Fruit fly (Drosophila melanogaster) whole organism, embryonic: ENCODE measurements around the gene Acp32CD.

Source experiments
- Atf6 ChIP-seq: fragments of 200-800 bp; sonication (Bioruptor generic); IDR thresholded peaks from 2 replicates; pipeline ENCODE4 v1.3.6; 2022; ENCODE audit warnings: missing biosample characterization, missing genetic modification characterization
- Blimp-1 ChIP-seq: fragments of 200-800 bp; sonication (Bioruptor generic); optimal IDR thresholded peaks from 3 replicates; lab custom pipeline; 2018; ENCODE audit warnings: missing biosample characterization, missing genetic modification characterization, mild to moderate bottlenecking, moderate library complexity, missing genetic modification reagents
- BtbVII ChIP-seq: fragments of 200-800 bp; sonication (Bioruptor generic); optimal IDR thresholded peaks from 3 replicates; lab custom pipeline; 2017; ENCODE audit warnings: missing biosample characterization, mild to moderate bottlenecking, missing genetic modification characterization
- CG10274 ChIP-seq: fragments of 200-800 bp; sonication (Bioruptor generic); optimal IDR thresholded peaks from 3 replicates; lab custom pipeline; 2017; ENCODE audit warnings: missing biosample characterization, mild to moderate bottlenecking, missing genetic modification characterization
- CG10543 ChIP-seq: fragments of 200-800 bp; sonication (Bioruptor generic); optimal IDR thresholded peaks from 3 replicates; lab custom pipeline; 2017; ENCODE audit warnings: missing biosample characterization, mild to moderate bottlenecking, missing genetic modification characterization, moderate library complexity
- CG10959 ChIP-seq: fragments of 200-800 bp; sonication (Bioruptor generic); IDR thresholded peaks from 2 replicates; pipeline ENCODE4 v1.3.6; 2022; ENCODE audit warnings: missing biosample characterization, missing genetic modification characterization
- CG12155 ChIP-seq: fragments of 200-800 bp; sonication (Bioruptor generic); optimal IDR thresholded peaks from 3 replicates; lab custom pipeline; 2016; ENCODE audit warnings: missing biosample characterization, missing genetic modification characterization
- CG12659 ChIP-seq: fragments of 200-800 bp; sonication (Bioruptor generic); optimal IDR thresholded peaks from 3 replicates; lab custom pipeline; 2017; ENCODE audit warnings: mild to moderate bottlenecking, missing biosample characterization, missing genetic modification reagents, missing genetic modification characterization
- CG14050 ChIP-seq: fragments of 200-800 bp; sonication (Bioruptor generic); IDR thresholded peaks from 3 replicates; pipeline ENCODE4 v1.3.6; 2022; ENCODE audit warnings: missing biosample characterization, missing genetic modification characterization
- CG14667 ChIP-seq: fragments of 200-800 bp; sonication (Bioruptor generic); IDR thresholded peaks from 2 replicates; pipeline ENCODE4 v1.3.6; 2022; ENCODE audit warnings: missing biosample characterization, missing genetic modification characterization
- CG14860 ChIP-seq: fragments of 200-800 bp; sonication (Bioruptor generic); IDR thresholded peaks from 3 replicates; pipeline ENCODE4 v1.3.6; 2022; ENCODE audit warnings: missing biosample characterization, missing genetic modification characterization; ENCODE audit not compliant: partially characterized antibody
- CG14965 ChIP-seq: fragments of 200-800 bp; sonication (Bioruptor generic); optimal IDR thresholded peaks from 2 replicates; lab custom pipeline; 2016; ENCODE audit warnings: missing biosample characterization, missing genetic modification characterization, borderline replicate concordance
- CG1603 ChIP-seq: fragments of 200-800 bp; sonication (Bioruptor generic); optimal IDR thresholded peaks from 2 replicates; lab custom pipeline; 2019; ENCODE audit warnings: missing biosample characterization, mild to moderate bottlenecking, missing genetic modification characterization, moderate library complexity
- CG17359 ChIP-seq: fragments of 200-800 bp; sonication (Bioruptor generic); optimal IDR thresholded peaks from 3 replicates; lab custom pipeline; 2018; ENCODE audit warnings: missing biosample characterization, mild to moderate bottlenecking, missing genetic modification characterization, moderate library complexity
- CG17912 ChIP-seq: fragments of 200-800 bp; sonication (Bioruptor generic); optimal IDR thresholded peaks from 2 replicates; lab custom pipeline; 2018; ENCODE audit warnings: missing biosample characterization, mild to moderate bottlenecking, missing genetic modification characterization
- CG1832 ChIP-seq: fragments of 200-800 bp; sonication (Bioruptor generic); optimal IDR thresholded peaks from 2 replicates; lab custom pipeline; 2017; ENCODE audit warnings: missing biosample characterization, mild to moderate bottlenecking, missing genetic modification characterization, inconsistent platforms
- CG2875 ChIP-seq: fragments of 200-800 bp; sonication (Bioruptor generic); optimal IDR thresholded peaks from 2 replicates; lab custom pipeline; 2017; ENCODE audit warnings: missing biosample characterization, mild to moderate bottlenecking, missing genetic modification characterization, missing genetic modification reagents
- CG30431 ChIP-seq: fragments of 200-800 bp; sonication (Bioruptor generic); optimal IDR thresholded peaks from 2 replicates; lab custom pipeline; 2017; ENCODE audit warnings: missing biosample characterization, missing genetic modification characterization
- CG3065 ChIP-seq: fragments of 200-800 bp; sonication (Bioruptor generic); optimal IDR thresholded peaks from 2 replicates; lab custom pipeline; 2016; ENCODE audit warnings: missing biosample characterization, missing genetic modification characterization
- CG33213 ChIP-seq: fragments of 200-800 bp; sonication (Bioruptor generic); optimal IDR thresholded peaks from 3 replicates; lab custom pipeline; 2016; ENCODE audit warnings: missing biosample characterization, missing genetic modification characterization
- CG34376 ChIP-seq: fragments of 200-800 bp; sonication (Bioruptor generic); optimal IDR thresholded peaks from 2 replicates; lab custom pipeline; 2018; ENCODE audit warnings: missing biosample characterization, mild to moderate bottlenecking, missing genetic modification characterization
- CG4282 ChIP-seq: fragments of 200-800 bp; sonication (Bioruptor generic); optimal IDR thresholded peaks from 2 replicates; lab custom pipeline; 2016; ENCODE audit warnings: missing biosample characterization, missing genetic modification characterization
- D19B ChIP-seq: fragments of 200-800 bp; sonication (Bioruptor generic); optimal IDR thresholded peaks from 2 replicates; lab custom pipeline; 2017; ENCODE audit warnings: missing biosample characterization, mild to moderate bottlenecking, missing genetic modification characterization
- Fer1 ChIP-seq: fragments of 200-800 bp; sonication (Bioruptor generic); optimal IDR thresholded peaks from 2 replicates; lab custom pipeline; 2017; ENCODE audit warnings: missing biosample characterization, mild to moderate bottlenecking, missing genetic modification characterization
- Fer3 ChIP-seq: fragments of 200-800 bp; sonication (Bioruptor generic); optimal IDR thresholded peaks from 2 replicates; lab custom pipeline; 2018; ENCODE audit warnings: missing biosample characterization, mild to moderate bottlenecking, missing genetic modification characterization, moderate library complexity
- Gug ChIP-seq: fragments of 200-800 bp; sonication (Bioruptor generic); IDR thresholded peaks from 4 replicates; pipeline ENCODE4 v1.3.6; 2022; ENCODE audit warnings: missing biosample characterization, missing genetic modification characterization
- Rfx ChIP-seq: fragments of 200-800 bp; sonication (Bioruptor generic); IDR thresholded peaks from 2 replicates; pipeline ENCODE4 v1.3.6; 2022; ENCODE audit warnings: missing biosample characterization, missing genetic modification characterization
- Scr ChIP-seq: fragments of 200-800 bp; sonication (Bioruptor generic); IDR thresholded peaks from 2 replicates; pipeline ENCODE4 v1.3.6; 2022; ENCODE audit warnings: missing biosample characterization, missing genetic modification characterization; ENCODE audit not compliant: partially characterized antibody
- Taf1 ChIP-seq: fragments of 200-800 bp; sonication (Bioruptor generic); IDR thresholded peaks from 2 replicates; pipeline ENCODE4 v1.3.6; 2022; ENCODE audit warnings: missing biosample characterization, missing genetic modification characterization
- abd-A ChIP-seq: fragments of 200-800 bp; sonication (Bioruptor generic); optimal IDR thresholded peaks from 3 replicates; lab custom pipeline; 2019; ENCODE audit warnings: missing biosample characterization, mild to moderate bottlenecking, missing genetic modification characterization, moderate library complexity
- ap ChIP-seq: fragments of 200-800 bp; sonication (Bioruptor generic); IDR thresholded peaks from 2 replicates; pipeline ENCODE4 v1.3.6; 2022; ENCODE audit warnings: missing biosample characterization, missing genetic modification characterization
- chn ChIP-seq: fragments of 200-800 bp; sonication (Bioruptor generic); optimal IDR thresholded peaks from 2 replicates; lab custom pipeline; 2016; ENCODE audit warnings: missing biosample characterization, missing genetic modification characterization
- cwo ChIP-seq: fragments of 200-800 bp; sonication (Bioruptor generic); optimal IDR thresholded peaks from 3 replicates; lab custom pipeline; 2017; ENCODE audit warnings: missing biosample characterization, missing genetic modification characterization, mild to moderate bottlenecking, moderate library complexity, missing genetic modification reagents
- danr ChIP-seq: fragments of 200-800 bp; sonication (Bioruptor generic); IDR thresholded peaks from 2 replicates; pipeline ENCODE4 v1.3.6; 2022; ENCODE audit warnings: missing biosample characterization, missing genetic modification characterization
- dm ChIP-seq: fragments of 200-800 bp; sonication (Bioruptor generic); optimal IDR thresholded peaks from 3 replicates; lab custom pipeline; 2016; ENCODE audit warnings: missing biosample characterization, missing genetic modification characterization
- gcm2 ChIP-seq: fragments of 200-800 bp; sonication (Bioruptor generic); optimal IDR thresholded peaks from 2 replicates; lab custom pipeline; 2016; ENCODE audit warnings: missing biosample characterization, missing genetic modification characterization
- hth ChIP-seq: fragments of >200 bp; optimal IDR thresholded peaks from 2 replicates; lab custom pipeline; 2017; ENCODE audit warnings: inconsistent platforms
- lbe ChIP-seq: fragments of 200-800 bp; sonication (Bioruptor generic); optimal IDR thresholded peaks from 2 replicates; lab custom pipeline; 2016; ENCODE audit warnings: missing biosample characterization, mild to moderate bottlenecking, missing genetic modification characterization
- lola ChIP-seq, 3 experiments: fragments of >200 bp in 2 of 3; fragments of 200-800 bp in 1 of 3; sonication (Bioruptor generic) in 1 of 3; optimal IDR thresholded peaks; 2 replicates each; lab custom pipeline; 2017 to 2019; ENCODE audit warnings: missing biosample characterization in 3 of 3, missing genetic modification characterization in 3 of 3, mild to moderate bottlenecking in 1 of 3, moderate library complexity in 1 of 3
- lov ChIP-seq, 2 experiments: fragments of 200-800 bp in 1 of 2; fragments of >200 bp in 1 of 2; sonication (Bioruptor generic) in 1 of 2; IDR thresholded peaks in 1 of 2; optimal IDR thresholded peaks in 1 of 2; 2 replicates in 1 of 2; 3 replicates in 1 of 2; pipeline versions ENCODE4 v1.3.6 to Lab custom; 2017 to 2022; ENCODE audit warnings: missing biosample characterization in 1 of 2, missing genetic modification characterization in 1 of 2
- mirr ChIP-seq: fragments of 200-800 bp; sonication (Bioruptor generic); optimal IDR thresholded peaks from 3 replicates; lab custom pipeline; 2018; ENCODE audit warnings: missing biosample characterization, mild to moderate bottlenecking, missing genetic modification characterization
- nmo ChIP-seq: fragments of 200-800 bp; sonication (Bioruptor generic); optimal IDR thresholded peaks from 2 replicates; lab custom pipeline; 2018; ENCODE audit warnings: missing biosample characterization, mild to moderate bottlenecking, missing genetic modification characterization, moderate library complexity
- phol ChIP-seq: fragments of 200-800 bp; sonication (Bioruptor generic); optimal IDR thresholded peaks from 3 replicates; lab custom pipeline; 2018; ENCODE audit warnings: missing biosample characterization, mild to moderate bottlenecking, missing genetic modification characterization, moderate library complexity
- pros ChIP-seq: fragments of 200-800 bp; sonication (Bioruptor generic); optimal IDR thresholded peaks from 3 replicates; lab custom pipeline; 2019; ENCODE audit warnings: missing biosample characterization, mild to moderate bottlenecking, missing genetic modification characterization, moderate library complexity
- run ChIP-seq: fragments of 200-800 bp; sonication (Bioruptor generic); optimal IDR thresholded peaks from 3 replicates; lab custom pipeline; 2018; ENCODE audit warnings: missing biosample characterization, mild to moderate bottlenecking, missing genetic modification characterization
- sr ChIP-seq: fragments of 200-800 bp; sonication (Bioruptor generic); IDR thresholded peaks from 3 replicates; pipeline ENCODE4 v1.3.6; 2022; ENCODE audit warnings: missing biosample characterization, missing genetic modification characterization
- sug ChIP-seq: fragments of 200-800 bp; optimal IDR thresholded peaks from 2 replicates; lab custom pipeline; 2019; ENCODE audit warnings: missing biosample characterization, mild to moderate bottlenecking, missing genetic modification characterization, moderate library complexity
- toy ChIP-seq: fragments of 200-800 bp; sonication (Bioruptor generic); IDR thresholded peaks from 2 replicates; pipeline ENCODE4 v1.3.6; 2022; ENCODE audit warnings: missing biosample characterization, missing genetic modification characterization
- yki ChIP-seq: fragments of >200 bp; optimal IDR thresholded peaks from 3 replicates; lab custom pipeline; 2018
- zen2 ChIP-seq: fragments of 200-800 bp; sonication (Bioruptor generic); IDR thresholded peaks from 3 replicates; pipeline ENCODE4 v1.3.6; 2022; ENCODE audit warnings: missing biosample characterization, missing genetic modification characterization; ENCODE audit not compliant: partially characterized antibody

Acp32CD gene

dm6 chr2L:10970134-10970533, 45.3 kb upstream of the Acp32CD start, which contains the start of the genes Tmem214 and YL-1 (continued):
- TF ChIP-seq pros (GFP tag; lab: Kevin White, UChicago) (no peak), Taf1 (GFP tag; lab: Robert Waterston, UW) (no peak), CG17359 (tag; lab: Kevin White, UChicago) (no peak), Gug (GFP tag; lab: Robert Waterston, UW) (no peak), run (tag; lab: Kevin White, UChicago) (no peak), Fer1 (GFP tag; lab: Kevin White, UChicago) (peak; percentile 15), lola (GFP tag; optimal IDR thresholded peaks at IDR 0.05; lab: Kevin White, UChicago) (no peak), CG10959 (GFP tag; lab: Robert Waterston, UW) (no peak), abd-A (tag; lab: Kevin White, UChicago) (no peak), CG30431 (GFP tag; lab: Kevin White, UChicago) (no peak), phol (peak; percentile 86), toy (GFP tag; lab: Robert Waterston, UW) (no peak), BtbVII (GFP tag; lab: Kevin White, UChicago) (no peak), yki (lab: Kevin White, UChicago) (no peak), Rfx (GFP tag; lab: Robert Waterston, UW) (no peak), danr (GFP tag; lab: Robert Waterston, UW) (no peak), CG14965 (GFP tag; lab: Kevin White, UChicago) (no peak), CG14050 (no peak), CG10543 (GFP tag; lab: Kevin White, UChicago) (no peak), CG3065 (no peak), Blimp-1 (GFP tag; lab: Kevin White, UChicago) (no peak), hth (lab: Kevin White, UChicago) (no peak), CG14860 (GFP tag; lab: Robert Waterston, UW) (0 out of 3 replicates have a peak, but pooled peaks have one; percentile 23), CG1832 (GFP tag; lab: Kevin White, UChicago) (no peak), cwo (GFP tag; lab: Kevin White, UChicago) (no peak), Fer3 (tag; lab: Kevin White, UChicago) (no peak), CG33213 (GFP tag; lab: Kevin White, UChicago) (peak; percentile 10), CG12155 (GFP tag; lab: Kevin White, UChicago) (no peak), CG4282 (no peak), chn (GFP tag; lab: Kevin White, UChicago) (no peak), Scr (GFP tag; lab: Robert Waterston, UW) (peak; percentile 69), Atf6 (GFP tag; lab: Robert Waterston, UW) (no peak), dm (GFP tag; lab: Kevin White, UChicago) (no peak), CG17912 (no peak), CG12659 (GFP tag; lab: Kevin White, UChicago) (peak; percentile 76), lov (optimal IDR thresholded peaks at IDR 0.05; lab: Kevin White, UChicago) (no peak), lov (GFP tag; IDR thresholded peaks at IDR 0.05; lab: Robert Waterston, UW) (no peak), CG14667 (GFP tag; lab: Robert Waterston, UW) (no peak), nmo (peak; percentile 68), gcm2 (no peak)

DNA sequence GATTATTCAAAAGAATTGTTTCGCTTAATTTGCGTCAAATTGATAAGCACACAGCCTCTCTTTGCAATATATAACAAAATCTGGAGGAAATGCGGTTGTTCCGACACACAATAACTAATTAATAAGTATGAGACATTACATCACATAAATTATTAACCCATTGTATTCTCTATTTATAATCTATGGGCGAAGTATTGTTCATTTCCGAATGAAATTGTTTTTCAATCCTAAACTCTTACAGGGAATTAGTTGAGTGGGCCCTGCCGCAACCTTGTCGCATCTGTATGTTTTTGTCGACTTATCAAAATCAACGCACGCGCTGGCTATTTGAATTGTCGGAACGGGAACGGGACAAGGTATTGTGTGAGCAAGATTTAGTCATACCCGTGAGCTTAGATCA, 43.2 kb upstream of the Acp32CD start, which contains the start of gene CG16743:
TSS of gene CG16743 (plus strand) at position 57 of the 400 bp plus-strand sequence.
- TF ChIP-seq sug (tag; lab: Kevin White, UChicago), result peak; percentile 16
- TF ChIP-seq lola (GFP tag; optimal IDR thresholded peaks at IDR 0.05; lab: Kevin White, UChicago), result no peak
- TF ChIP-seq nmo, result no peak
- TF ChIP-seq zen2 (GFP tag; lab: Robert Waterston, UW), result no peak
- TF ChIP-seq CG10543 (GFP tag; lab: Kevin White, UChicago), result peak; percentile 34
- TF ChIP-seq CG1603 (tag; lab: Kevin White, UChicago), result no peak
- TF ChIP-seq ap, result no peak
- peak; percentile 72 for TF ChIP-seq CG10274
- peak; percentile 50 for TF ChIP-seq lbe
- peak; percentile 17 for TF ChIP-seq mirr
- peak; percentile 11 for TF ChIP-seq D19B
- TF ChIP-seq CG34376 (GFP tag; lab: Kevin White, UChicago), result peak; percentile 83
- no peak for TF ChIP-seq phol
- no peak for TF ChIP-seq Taf1 (GFP tag; lab: Robert Waterston, UW)
- TF ChIP-seq sr (GFP tag; lab: Robert Waterston, UW), result no peak
- no peak for TF ChIP-seq CG2875 (GFP tag; lab: Kevin White, UChicago)
